Worm (Caenorhabditis elegans): ENCODE results near the gene ifc-2.

The ifc-2 gene

DNA sequence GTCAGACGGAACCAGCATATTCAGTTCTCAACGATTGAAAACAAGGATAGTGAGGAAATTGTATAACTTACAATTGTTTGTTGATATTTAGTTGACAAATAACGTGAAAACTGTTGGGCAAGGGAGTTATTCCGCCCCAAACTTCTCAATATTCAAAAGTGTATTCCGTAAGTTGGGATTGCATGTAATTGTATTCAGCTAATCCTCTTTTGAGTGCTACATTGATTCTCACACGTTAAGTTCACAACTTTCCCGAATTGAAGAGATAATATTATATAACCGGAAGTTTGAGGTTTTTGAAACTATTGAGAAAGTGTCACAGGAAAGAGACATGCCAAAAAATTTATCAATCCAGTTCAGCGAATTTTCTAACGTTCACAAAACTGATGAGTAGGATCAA lies at the start of gene ifc-2:
Gene ifc-2, minus strand, starts transcription at position 101 of the 400 bp plus-strand sequence.
- no peak for TF ChIP-seq R02D3.7 (tag; optimal IDR thresholded peaks at IDR 0.05)
- no peak for TF ChIP-seq tbx-2 (tag; optimal IDR thresholded peaks at IDR 0.05)
- TF ChIP-seq egl-5 (tag; optimal IDR thresholded peaks at IDR 0.05), result no peak
- no peak for TF ChIP-seq unc-62 (GFP tag; optimal IDR thresholded peaks at IDR 0.05)
- no peak for TF ChIP-seq fos-1 (tag; optimal IDR thresholded peaks at IDR 0.05)
- no peak for TF ChIP-seq nhr-12 (tag; optimal IDR thresholded peaks at IDR 0.05)
- TF ChIP-seq lsy-12 (tag; optimal IDR thresholded peaks at IDR 0.05), result no peak
- no peak for TF ChIP-seq nhr-67 (tag; optimal IDR thresholded peaks at IDR 0.05)
- no peak for TF ChIP-seq pqm-1 (tag; optimal IDR thresholded peaks at IDR 0.05)
- TF ChIP-seq elt-2 (tag; optimal IDR thresholded peaks at IDR 0.05), result no peak
- no peak for TF ChIP-seq elt-1 (tag; optimal IDR thresholded peaks at IDR 0.05)
- TF ChIP-seq ztf-4 (tag; optimal IDR thresholded peaks at IDR 0.05), result no peak

DNA sequence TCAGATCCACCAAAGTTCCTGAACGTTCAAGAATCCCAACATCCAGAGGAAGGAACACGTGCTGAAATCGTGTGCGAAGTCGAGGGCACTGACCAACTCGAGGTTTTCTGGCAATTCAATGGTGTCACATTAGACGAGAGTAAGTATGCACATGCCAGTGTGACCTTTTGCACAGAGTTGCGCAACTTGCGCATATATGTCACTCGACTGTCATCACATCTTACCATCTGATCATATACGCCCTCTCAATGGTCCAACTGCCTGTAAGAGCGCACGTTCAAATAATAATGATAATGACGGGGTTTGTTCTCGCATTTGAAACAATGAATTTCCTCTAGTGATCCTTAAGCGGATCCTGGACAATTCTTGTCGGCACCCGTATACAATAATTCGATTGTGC lies 41.5 kb upstream of the ifc-2 start:
- TF ChIP-seq ZK546.5 (tag; optimal IDR thresholded peaks at IDR 0.05), result no peak
- TF ChIP-seq lsy-12 (tag; optimal IDR thresholded peaks at IDR 0.05), result no peak
- no peak for TF ChIP-seq elt-1 (tag; optimal IDR thresholded peaks at IDR 0.05)
- TF ChIP-seq nhr-67 (tag; optimal IDR thresholded peaks at IDR 0.05), result no peak
- TF ChIP-seq fkh-10 (GFP tag; optimal IDR thresholded peaks at IDR 0.05), result no peak
- TF ChIP-seq skn-1 (tag; optimal IDR thresholded peaks at IDR 0.05), result no peak
- no peak for TF ChIP-seq eor-1 (tag; optimal IDR thresholded peaks at IDR 0.05)
- no peak for TF ChIP-seq ztf-11 (tag; optimal IDR thresholded peaks at IDR 0.05)
- no peak for TF ChIP-seq ceh-16 (tag; optimal IDR thresholded peaks at IDR 0.05)
- TF ChIP-seq ama-1 (optimal IDR thresholded peaks at IDR 0.05), result no peak
- TF ChIP-seq fos-1 (tag; optimal IDR thresholded peaks at IDR 0.05), result no peak
- no peak for TF ChIP-seq daf-12 (tag; optimal IDR thresholded peaks at IDR 0.05)
- no peak for TF ChIP-seq nhr-23 (tag; optimal IDR thresholded peaks at IDR 0.05)
- TF ChIP-seq pqm-1 (tag; optimal IDR thresholded peaks at IDR 0.05), result no peak
- no peak for TF ChIP-seq ceh-9 (tag; optimal IDR thresholded peaks at IDR 0.05)
- TF ChIP-seq ztf-4 (tag; optimal IDR thresholded peaks at IDR 0.05), result no peak
- TF ChIP-seq ceh-82 (tag; optimal IDR thresholded peaks at IDR 0.05), result no peak
- TF ChIP-seq egl-27 (tag; optimal IDR thresholded peaks at IDR 0.05), result no peak
- TF ChIP-seq nhr-237 (tag; optimal IDR thresholded peaks at IDR 0.05), result no peak

DNA sequence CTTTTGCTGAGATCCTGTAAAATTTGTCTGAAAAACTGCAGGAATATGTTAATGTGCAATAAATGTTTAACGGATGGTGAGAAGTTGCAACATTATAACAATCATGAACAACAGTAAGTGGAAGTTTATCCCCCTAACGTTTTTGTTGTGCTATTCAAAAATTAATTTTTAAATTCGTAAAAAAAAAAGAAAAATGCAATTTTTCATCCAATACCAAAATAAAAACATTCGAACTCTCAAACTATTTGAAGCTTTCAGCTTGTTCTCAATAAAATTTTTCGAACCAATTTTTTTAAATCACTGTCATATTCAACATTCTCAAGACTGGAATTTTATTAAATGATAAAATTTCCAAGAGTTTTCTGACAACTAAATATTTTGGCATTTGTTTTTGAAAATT lies 36.9 kb upstream of the ifc-2 start, which contains the start of gene ncam-1:
Gene ncam-1, plus strand, starts transcription at position 301 of the 400 bp plus-strand sequence.
- no peak for TF ChIP-seq fkh-2 (tag; optimal IDR thresholded peaks at IDR 0.05)
- TF ChIP-seq unc-62 (GFP tag; optimal IDR thresholded peaks at IDR 0.05), result no peak
- TF ChIP-seq mml-1 (tag; optimal IDR thresholded peaks at IDR 0.05), result no peak
- TF ChIP-seq unc-39 (tag; optimal IDR thresholded peaks at IDR 0.05), result no peak
- TF ChIP-seq ztf-11 (tag; optimal IDR thresholded peaks at IDR 0.05), result no peak
- no peak for TF ChIP-seq nhr-25 (tag; optimal IDR thresholded peaks at IDR 0.05)
- no peak for TF ChIP-seq elt-1 (tag; optimal IDR thresholded peaks at IDR 0.05)
- no peak for TF ChIP-seq ceh-16 (tag; optimal IDR thresholded peaks at IDR 0.05)
- TF ChIP-seq nhr-67 (tag; optimal IDR thresholded peaks at IDR 0.05), result no peak
- TF ChIP-seq egl-27 (tag; optimal IDR thresholded peaks at IDR 0.05), result no peak
- TF ChIP-seq tbx-2 (tag; optimal IDR thresholded peaks at IDR 0.05), result no peak
- no peak for TF ChIP-seq ztf-4 (tag; optimal IDR thresholded peaks at IDR 0.05)
- TF ChIP-seq nhr-237 (tag; optimal IDR thresholded peaks at IDR 0.05), result no peak
- TF ChIP-seq nhr-11 (tag; optimal IDR thresholded peaks at IDR 0.05), result no peak
- TF ChIP-seq ceh-9 (tag; optimal IDR thresholded peaks at IDR 0.05), result no peak
- TF ChIP-seq ZK546.5 (tag; optimal IDR thresholded peaks at IDR 0.05), result no peak
- no peak for TF ChIP-seq mdl-1 (tag; optimal IDR thresholded peaks at IDR 0.05)
- TF ChIP-seq snpc-4 (tag; optimal IDR thresholded peaks at IDR 0.05), result no peak

DNA sequence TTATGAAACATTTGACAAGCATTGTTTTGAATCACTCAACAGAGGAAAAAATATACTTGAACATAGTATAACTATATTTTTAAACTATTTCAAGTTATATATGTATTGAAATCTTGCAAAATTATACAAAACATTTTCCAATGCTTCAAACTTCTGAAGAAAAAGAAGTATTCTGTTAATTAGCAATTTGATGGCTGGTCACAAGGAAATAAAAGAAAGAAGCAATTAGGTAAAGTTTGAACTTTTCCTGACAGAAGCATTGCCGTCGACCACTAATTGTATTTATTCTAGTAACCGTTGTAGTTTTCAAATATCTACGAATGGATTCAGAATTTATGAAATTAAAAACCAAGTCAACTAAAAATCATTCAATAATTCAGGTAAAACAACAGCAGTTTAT lies 33.9 kb upstream of the ifc-2 start:
- TF ChIP-seq ama-1 (optimal IDR thresholded peaks at IDR 0.05) (no peak), lin-39 (tag; optimal IDR thresholded peaks at IDR 0.05) (no peak), nhr-11 (tag; optimal IDR thresholded peaks at IDR 0.05) (no peak), tbx-2 (tag; optimal IDR thresholded peaks at IDR 0.05) (no peak), skn-1 (tag; optimal IDR thresholded peaks at IDR 0.05) (no peak), nhr-43 (tag; optimal IDR thresholded peaks at IDR 0.05; ENCODE audit: poor library complexity, severe bottlenecking) (no peak), pha-4 (tag; optimal IDR thresholded peaks at IDR 0.05) (no peak), elt-2 (tag; optimal IDR thresholded peaks at IDR 0.05) (no peak), egl-5 (tag; optimal IDR thresholded peaks at IDR 0.05) (no peak), ceh-9 (tag; optimal IDR thresholded peaks at IDR 0.05) (no peak), ztf-4 (tag; optimal IDR thresholded peaks at IDR 0.05) (no peak), fkh-2 (tag; optimal IDR thresholded peaks at IDR 0.05) (no peak), egl-27 (tag; optimal IDR thresholded peaks at IDR 0.05) (no peak), nhr-12 (tag; optimal IDR thresholded peaks at IDR 0.05) (no peak), R02D3.7 (tag; optimal IDR thresholded peaks at IDR 0.05) (no peak), fkh-10 (GFP tag; optimal IDR thresholded peaks at IDR 0.05) (no peak), sea-2 (GFP tag; optimal IDR thresholded peaks at IDR 0.05) (no peak)

Measured in whole organism, L3 larva.